Fruit fly (Drosophila melanogaster) whole organism, prepupa: Measurements from ENCODE around the gene Atox1.
A peak's percentile ranks its signal among the peaks of the same experiment; 100 is the strongest.

Source experiments
- Blimp-1 ChIP-seq: fragments of 200-800 bp; sonication (Bioruptor generic); optimal IDR thresholded peaks from 3 replicates; lab custom pipeline; 2017; ENCODE audit warnings: missing biosample characterization, missing genetic modification characterization, mild to moderate bottlenecking, moderate library complexity, missing genetic modification reagents
- CG10631 ChIP-seq: fragments of 200-800 bp; sonication (Bioruptor generic); optimal IDR thresholded peaks from 2 replicates; lab custom pipeline; 2016; ENCODE audit warnings: missing biosample characterization, missing genetic modification characterization
- CG10669 ChIP-seq: fragments of 200-800 bp; sonication (Bioruptor generic); optimal IDR thresholded peaks from 3 replicates; lab custom pipeline; 2018; ENCODE audit warnings: missing biosample characterization, mild to moderate bottlenecking, missing genetic modification characterization, moderate library complexity
- CG11294 ChIP-seq: fragments of 200-800 bp; sonication (Bioruptor generic); IDR thresholded peaks from 2 replicates; pipeline ENCODE4 v1.3.6; 2022; ENCODE audit warnings: missing biosample characterization, missing genetic modification characterization
- CG11902 ChIP-seq: fragments of 200-800 bp; sonication (Bioruptor generic); optimal IDR thresholded peaks from 3 replicates; lab custom pipeline; 2016; ENCODE audit warnings: missing biosample characterization, missing genetic modification characterization
- CG15336 ChIP-seq: fragments of 200-800 bp; sonication (Bioruptor generic); IDR thresholded peaks from 2 replicates; pipeline ENCODE4 v1.3.6; 2022; ENCODE audit warnings: missing biosample characterization, missing genetic modification characterization
- CG16779 ChIP-seq: fragments of 200-800 bp; sonication (Bioruptor generic); optimal IDR thresholded peaks from 3 replicates; lab custom pipeline; 2017; ENCODE audit warnings: missing biosample characterization, mild to moderate bottlenecking, missing genetic modification characterization
- CG3032 ChIP-seq: fragments of 200-800 bp; optimal IDR thresholded peaks from 2 replicates; lab custom pipeline; 2019; ENCODE audit warnings: missing biosample characterization, mild to moderate bottlenecking, missing genetic modification characterization, moderate library complexity
- CG31627 ChIP-seq: fragments of 200-800 bp; sonication (Bioruptor generic); optimal IDR thresholded peaks from 3 replicates; lab custom pipeline; 2016; ENCODE audit warnings: missing biosample characterization, missing genetic modification characterization
- CG34406 ChIP-seq: fragments of 200-800 bp; sonication (Bioruptor generic); optimal IDR thresholded peaks from 3 replicates; lab custom pipeline; 2016; ENCODE audit warnings: missing biosample characterization, missing genetic modification characterization
- CG6163 ChIP-seq: fragments of 200-800 bp; sonication (Bioruptor generic); IDR thresholded peaks from 3 replicates; pipeline ENCODE4 v1.3.6; 2022; ENCODE audit warnings: missing biosample characterization, missing genetic modification characterization
- CG6808 ChIP-seq: fragments of 200-800 bp; sonication (Bioruptor generic); optimal IDR thresholded peaks from 3 replicates; lab custom pipeline; 2017; ENCODE audit warnings: missing biosample characterization, missing genetic modification characterization, mild to moderate bottlenecking, moderate library complexity, missing genetic modification reagents
- CG6854 ChIP-seq: fragments of 200-800 bp; sonication (Bioruptor generic); optimal IDR thresholded peaks from 2 replicates; lab custom pipeline; 2017; ENCODE audit warnings: missing biosample characterization, mild to moderate bottlenecking, missing genetic modification characterization
- CG7368 ChIP-seq: fragments of 200-800 bp; sonication (Bioruptor generic); optimal IDR thresholded peaks from 3 replicates; lab custom pipeline; 2016; ENCODE audit warnings: missing biosample characterization, missing genetic modification characterization
- CG8119 ChIP-seq: fragments of 200-800 bp; sonication (Bioruptor generic); IDR thresholded peaks from 3 replicates; pipeline ENCODE4 v1.3.6; 2022; ENCODE audit warnings: missing biosample characterization, missing genetic modification characterization
- CG8632 ChIP-seq: fragments of 200-800 bp; sonication (Bioruptor generic); optimal IDR thresholded peaks from 3 replicates; lab custom pipeline; 2016; ENCODE audit warnings: missing biosample characterization, missing genetic modification characterization
- CG9139 ChIP-seq: fragments of 200-800 bp; sonication (Bioruptor generic); optimal IDR thresholded peaks from 3 replicates; lab custom pipeline; 2017; ENCODE audit warnings: missing biosample characterization, mild to moderate bottlenecking, missing genetic modification characterization
- Eip78C ChIP-seq: fragments of 200-800 bp; sonication (Bioruptor generic); peaks from one replicate; lab custom pipeline; 2016; ENCODE audit warnings: missing biosample characterization, missing genetic modification characterization
- Ets96B ChIP-seq: fragments of 200-800 bp; optimal IDR thresholded peaks from 2 replicates; lab custom pipeline; 2019; ENCODE audit warnings: missing biosample characterization, mild to moderate bottlenecking, missing genetic modification characterization, moderate library complexity
- Gug ChIP-seq: fragments of 200-800 bp; sonication (Bioruptor generic); IDR thresholded peaks from 2 replicates; pipeline ENCODE4 v1.3.6; 2022; ENCODE audit warnings: missing biosample characterization, missing genetic modification characterization
- Lpt ChIP-seq: fragments of 200-800 bp; sonication (Bioruptor generic); optimal IDR thresholded peaks from 3 replicates; lab custom pipeline; 2016; ENCODE audit warnings: missing biosample characterization, missing genetic modification characterization
- Met ChIP-seq: fragments of 200-800 bp; sonication (Bioruptor generic); optimal IDR thresholded peaks from 3 replicates; lab custom pipeline; 2016; ENCODE audit warnings: missing biosample characterization, missing genetic modification characterization
- Smox ChIP-seq: fragments of 200-800 bp; sonication (Bioruptor generic); optimal IDR thresholded peaks from 3 replicates; lab custom pipeline; 2016; ENCODE audit warnings: missing biosample characterization, missing genetic modification characterization
- Sox14 ChIP-seq: fragments of 200-800 bp; sonication (Bioruptor generic); optimal IDR thresholded peaks from 3 replicates; lab custom pipeline; 2016; ENCODE audit warnings: missing biosample characterization, missing genetic modification characterization
- achi ChIP-seq: fragments of 200-800 bp; sonication (Bioruptor generic); optimal IDR thresholded peaks from 3 replicates; lab custom pipeline; 2016; ENCODE audit warnings: missing biosample characterization, missing genetic modification characterization
- cyc ChIP-seq: fragments of 200-800 bp; sonication (Bioruptor generic); optimal IDR thresholded peaks from 3 replicates; lab custom pipeline; 2016; ENCODE audit warnings: missing biosample characterization, missing genetic modification characterization
- dac ChIP-seq: fragments of 200-800 bp; sonication (Bioruptor generic); optimal IDR thresholded peaks from 2 replicates; lab custom pipeline; 2017; ENCODE audit warnings: missing biosample characterization, mild to moderate bottlenecking, missing genetic modification characterization
- eg ChIP-seq: fragments of 200-800 bp; sonication (Bioruptor generic); IDR thresholded peaks from 3 replicates; pipeline ENCODE4 v1.3.6; 2022; ENCODE audit warnings: missing biosample characterization, missing genetic modification characterization
- fd59A ChIP-seq: fragments of 200-800 bp; sonication (Bioruptor generic); optimal IDR thresholded peaks from 2 replicates; lab custom pipeline; 2017; ENCODE audit warnings: missing biosample characterization, mild to moderate bottlenecking, missing genetic modification characterization, missing genetic modification reagents
- fkh ChIP-seq: fragments of 200-800 bp; sonication (Bioruptor generic); optimal IDR thresholded peaks from 3 replicates; lab custom pipeline; 2017; ENCODE audit warnings: missing biosample characterization, mild to moderate bottlenecking, missing genetic modification characterization, moderate library complexity
- net ChIP-seq: fragments of 200-800 bp; sonication (Bioruptor generic); optimal IDR thresholded peaks from 3 replicates; lab custom pipeline; 2016; ENCODE audit warnings: missing biosample characterization, missing genetic modification characterization
- pdm3 ChIP-seq: fragments of 200-800 bp; sonication (Bioruptor generic); optimal IDR thresholded peaks from 3 replicates; lab custom pipeline; 2016; ENCODE audit warnings: missing biosample characterization, missing genetic modification characterization
- spab ChIP-seq: fragments of 200-800 bp; sonication (Bioruptor generic); optimal IDR thresholded peaks from 2 replicates; lab custom pipeline; 2017; ENCODE audit warnings: missing biosample characterization, mild to moderate bottlenecking, missing genetic modification characterization, missing genetic modification reagents
- ss ChIP-seq, 2 experiments: fragments of 200-800 bp; sonication (Bioruptor generic); optimal IDR thresholded peaks; 2 replicates in 1 of 2; 3 replicates in 1 of 2; lab custom pipeline; 2017 to 2018; ENCODE audit warnings: mild to moderate bottlenecking in 2 of 2, missing biosample characterization in 2 of 2, missing genetic modification characterization in 2 of 2, moderate library complexity in 1 of 2

The Atox1 gene

dm6 chr3L:21644607-21645006 is 3.8 kb downstream of the Atox1 start, which contains the start of gene CG43980:
Gene CG43980 (plus strand): TSS chr3L:21644958.
- TF ChIP-seq CG10669 (GFP tag; lab: Kevin White, UChicago) (no peak), ss (GFP tag; optimal IDR thresholded peaks at IDR 0.05; lab: Kevin White, UChicago) (peak; percentile 6 to 55), CG11294 (GFP tag; lab: Robert Waterston, UW) (no peak), CG34406 (GFP tag; lab: Kevin White, UChicago) (no peak), CG10631 (no peak), CG15336 (GFP tag; lab: Robert Waterston, UW) (0 out of 2 replicates have a peak, but pooled peaks have one; percentile 22), fkh (GFP tag; lab: Kevin White, UChicago) (no peak), Ets96B (tag; lab: Kevin White, UChicago) (no peak), Gug (GFP tag; lab: Robert Waterston, UW) (no peak), Eip78C (GFP tag; lab: Kevin White, UChicago) (peak; percentile 75), CG6854 (peak; percentile 8), CG16779 (tag; lab: Kevin White, UChicago) (peak; percentile 14), CG6808 (GFP tag; lab: Kevin White, UChicago) (peak; percentile 28), Lpt (peak; percentile 13), achi (GFP tag; lab: Kevin White, UChicago) (no peak), fd59A (no peak), dac (GFP tag; lab: Kevin White, UChicago) (no peak), CG31627 (GFP tag; lab: Kevin White, UChicago) (no peak), CG6163 (GFP tag; lab: Robert Waterston, UW) (0 out of 3 replicates have a peak, but pooled peaks have one; percentile 27)
- TF ChIP-seq, all 60 proteins: peak for 8

- TF ChIP-seq fd59A: no peak
- no peak for TF ChIP-seq CG16779 (tag; lab: Kevin White, UChicago)
- TF ChIP-seq Eip78C (GFP tag; lab: Kevin White, UChicago): no peak
- TF ChIP-seq CG8119 (GFP tag; lab: Robert Waterston, UW): no peak
- TF ChIP-seq CG9139: no peak
- no peak for TF ChIP-seq fkh (GFP tag; lab: Kevin White, UChicago)
- no peak for TF ChIP-seq spab
- TF ChIP-seq CG11902 (GFP tag; lab: Kevin White, UChicago): no peak
- TF ChIP-seq eg (GFP tag; lab: Robert Waterston, UW): no peak
- no peak for TF ChIP-seq net (GFP tag; lab: Kevin White, UChicago)
- no peak for TF ChIP-seq CG6808 (GFP tag; lab: Kevin White, UChicago)
- no peak for TF ChIP-seq Met
- TF ChIP-seq CG3032 (tag; lab: Kevin White, UChicago): no peak
- no peak for TF ChIP-seq CG7368 (GFP tag; lab: Kevin White, UChicago)
- TF ChIP-seq CG10669 (GFP tag; lab: Kevin White, UChicago): no peak
- no peak for TF ChIP-seq Sox14 (GFP tag; lab: Kevin White, UChicago)
- no peak for TF ChIP-seq CG8632
These were observed 5.1 kb downstream of the Atox1 start for dm6 chr3L:21645878-21646277.

- no peak for TF ChIP-seq CG11294 (GFP tag; lab: Robert Waterston, UW)
- peak; percentile 53 for TF ChIP-seq Blimp-1 (GFP tag; lab: Kevin White, UChicago)
- TF ChIP-seq cyc: no peak
- TF ChIP-seq pdm3 (GFP tag; lab: Kevin White, UChicago): no peak
- no peak for TF ChIP-seq Smox (GFP tag; lab: Kevin White, UChicago)
- TF ChIP-seq, all 60 proteins: peak for 1
These were observed 7.1 kb downstream of the Atox1 start for dm6 chr3L:21647853-21648252.

- TF ChIP-seq ss (GFP tag; optimal IDR thresholded peaks at IDR 0.05; lab: Kevin White, UChicago): peak in 1 of 2 experiments; percentile 95
- no peak for TF ChIP-seq Gug (GFP tag; lab: Robert Waterston, UW)
These were observed 10.6 kb downstream of the Atox1 start for dm6 chr3L:21651412-21651811.
